Fruit fly (Drosophila melanogaster) whole organism, prepupa: ENCODE results near the gene dlt.

ENCODE experiments used
- Blimp-1 ChIP-seq: fragments of 200-800 bp; sonication (Bioruptor generic); optimal IDR thresholded peaks from 3 replicates; lab custom pipeline; 2017; ENCODE audit warnings: missing biosample characterization, missing genetic modification characterization, mild to moderate bottlenecking, moderate library complexity, missing genetic modification reagents
- CG10631 ChIP-seq: fragments of 200-800 bp; sonication (Bioruptor generic); optimal IDR thresholded peaks from 2 replicates; lab custom pipeline; 2016; ENCODE audit warnings: missing biosample characterization, missing genetic modification characterization
- CG10669 ChIP-seq: fragments of 200-800 bp; sonication (Bioruptor generic); optimal IDR thresholded peaks from 3 replicates; lab custom pipeline; 2018; ENCODE audit warnings: missing biosample characterization, mild to moderate bottlenecking, missing genetic modification characterization, moderate library complexity
- CG11294 ChIP-seq: fragments of 200-800 bp; sonication (Bioruptor generic); IDR thresholded peaks from 2 replicates; pipeline ENCODE4 v1.3.6; 2022; ENCODE audit warnings: missing biosample characterization, missing genetic modification characterization
- CG11902 ChIP-seq: fragments of 200-800 bp; sonication (Bioruptor generic); optimal IDR thresholded peaks from 3 replicates; lab custom pipeline; 2016; ENCODE audit warnings: missing biosample characterization, missing genetic modification characterization
- CG15336 ChIP-seq: fragments of 200-800 bp; sonication (Bioruptor generic); IDR thresholded peaks from 2 replicates; pipeline ENCODE4 v1.3.6; 2022; ENCODE audit warnings: missing biosample characterization, missing genetic modification characterization
- CG1621 ChIP-seq: fragments of 200-800 bp; sonication (Bioruptor generic); optimal IDR thresholded peaks from 3 replicates; lab custom pipeline; 2018; ENCODE audit warnings: missing biosample characterization, mild to moderate bottlenecking, missing genetic modification characterization
- CG16779 ChIP-seq: fragments of 200-800 bp; sonication (Bioruptor generic); optimal IDR thresholded peaks from 3 replicates; lab custom pipeline; 2017; ENCODE audit warnings: missing biosample characterization, mild to moderate bottlenecking, missing genetic modification characterization
- CG3032 ChIP-seq: fragments of 200-800 bp; optimal IDR thresholded peaks from 2 replicates; lab custom pipeline; 2019; ENCODE audit warnings: missing biosample characterization, mild to moderate bottlenecking, missing genetic modification characterization, moderate library complexity
- CG34406 ChIP-seq: fragments of 200-800 bp; sonication (Bioruptor generic); optimal IDR thresholded peaks from 3 replicates; lab custom pipeline; 2016; ENCODE audit warnings: missing biosample characterization, missing genetic modification characterization
- CG3919 ChIP-seq: fragments of 200-800 bp; sonication (Bioruptor generic); optimal IDR thresholded peaks from 3 replicates; lab custom pipeline; 2016; ENCODE audit warnings: missing biosample characterization, missing genetic modification characterization
- CG4318 ChIP-seq: fragments of 200-800 bp; sonication (Bioruptor generic); optimal IDR thresholded peaks from 3 replicates; lab custom pipeline; 2017; ENCODE audit warnings: missing biosample characterization, mild to moderate bottlenecking, missing genetic modification characterization
- CG6163 ChIP-seq: fragments of 200-800 bp; sonication (Bioruptor generic); IDR thresholded peaks from 3 replicates; pipeline ENCODE4 v1.3.6; 2022; ENCODE audit warnings: missing biosample characterization, missing genetic modification characterization
- CG6276 ChIP-seq: fragments of 200-800 bp; sonication (Bioruptor generic); optimal IDR thresholded peaks from 2 replicates; lab custom pipeline; 2017; ENCODE audit warnings: missing biosample characterization, mild to moderate bottlenecking, missing genetic modification characterization
- CG6792 ChIP-seq: fragments of 200-800 bp; sonication (Bioruptor generic); optimal IDR thresholded peaks from 3 replicates; lab custom pipeline; 2016; ENCODE audit warnings: missing biosample characterization, missing genetic modification characterization
- CG6808 ChIP-seq: fragments of 200-800 bp; sonication (Bioruptor generic); optimal IDR thresholded peaks from 3 replicates; lab custom pipeline; 2017; ENCODE audit warnings: missing biosample characterization, missing genetic modification characterization, mild to moderate bottlenecking, moderate library complexity, missing genetic modification reagents
- CG6854 ChIP-seq: fragments of 200-800 bp; sonication (Bioruptor generic); optimal IDR thresholded peaks from 2 replicates; lab custom pipeline; 2017; ENCODE audit warnings: missing biosample characterization, mild to moderate bottlenecking, missing genetic modification characterization
- CG7368 ChIP-seq: fragments of 200-800 bp; sonication (Bioruptor generic); optimal IDR thresholded peaks from 3 replicates; lab custom pipeline; 2016; ENCODE audit warnings: missing biosample characterization, missing genetic modification characterization
- CG8119 ChIP-seq: fragments of 200-800 bp; sonication (Bioruptor generic); IDR thresholded peaks from 3 replicates; pipeline ENCODE4 v1.3.6; 2022; ENCODE audit warnings: missing biosample characterization, missing genetic modification characterization
- CG8319 ChIP-seq: fragments of 200-800 bp; sonication (Bioruptor generic); optimal IDR thresholded peaks from 3 replicates; lab custom pipeline; 2016; ENCODE audit warnings: missing biosample characterization, missing genetic modification characterization
- CG9139 ChIP-seq: fragments of 200-800 bp; sonication (Bioruptor generic); optimal IDR thresholded peaks from 3 replicates; lab custom pipeline; 2017; ENCODE audit warnings: missing biosample characterization, mild to moderate bottlenecking, missing genetic modification characterization
- Eip75B ChIP-seq: fragments of 200-800 bp; sonication (Bioruptor generic); optimal IDR thresholded peaks from 3 replicates; lab custom pipeline; 2016; ENCODE audit warnings: missing biosample characterization, missing genetic modification characterization
- Eip93F ChIP-seq: fragments of 200-800 bp; sonication (Bioruptor generic); optimal IDR thresholded peaks from 2 replicates; lab custom pipeline; 2016; ENCODE audit warnings: missing biosample characterization, mild to moderate bottlenecking, missing genetic modification characterization
- Ets21C ChIP-seq: fragments of 200-800 bp; sonication (Bioruptor generic); optimal IDR thresholded peaks from 3 replicates; lab custom pipeline; 2016; ENCODE audit warnings: missing biosample characterization, missing genetic modification characterization
- Ets96B ChIP-seq: fragments of 200-800 bp; optimal IDR thresholded peaks from 2 replicates; lab custom pipeline; 2019; ENCODE audit warnings: missing biosample characterization, mild to moderate bottlenecking, missing genetic modification characterization, moderate library complexity
- Gug ChIP-seq: fragments of 200-800 bp; sonication (Bioruptor generic); IDR thresholded peaks from 2 replicates; pipeline ENCODE4 v1.3.6; 2022; ENCODE audit warnings: missing biosample characterization, missing genetic modification characterization
- Hr38 ChIP-seq: sonication (Bioruptor generic); optimal IDR thresholded peaks from 2 replicates; lab custom pipeline; 2016; ENCODE audit warnings: missing biosample characterization, missing genetic modification characterization
- Hr39 ChIP-seq: fragments of 200-800 bp; sonication (Bioruptor generic); optimal IDR thresholded peaks from 2 replicates; lab custom pipeline; 2016; ENCODE audit warnings: missing biosample characterization, missing genetic modification characterization
- Lpt ChIP-seq: fragments of 200-800 bp; sonication (Bioruptor generic); optimal IDR thresholded peaks from 3 replicates; lab custom pipeline; 2016; ENCODE audit warnings: missing biosample characterization, missing genetic modification characterization
- Met ChIP-seq: fragments of 200-800 bp; sonication (Bioruptor generic); optimal IDR thresholded peaks from 3 replicates; lab custom pipeline; 2016; ENCODE audit warnings: missing biosample characterization, missing genetic modification characterization
- OdsH ChIP-seq: fragments of 200-800 bp; sonication (Bioruptor generic); optimal IDR thresholded peaks from 3 replicates; lab custom pipeline; 2016; ENCODE audit warnings: missing biosample characterization, missing genetic modification characterization
- Smox ChIP-seq: fragments of 200-800 bp; sonication (Bioruptor generic); optimal IDR thresholded peaks from 3 replicates; lab custom pipeline; 2016; ENCODE audit warnings: missing biosample characterization, missing genetic modification characterization
- Sox102F ChIP-seq: fragments of 200-800 bp; sonication (Bioruptor generic); optimal IDR thresholded peaks from 2 replicates; lab custom pipeline; 2016; ENCODE audit warnings: missing biosample characterization, mild to moderate bottlenecking, missing genetic modification characterization
- achi ChIP-seq: fragments of 200-800 bp; sonication (Bioruptor generic); optimal IDR thresholded peaks from 3 replicates; lab custom pipeline; 2016; ENCODE audit warnings: missing biosample characterization, missing genetic modification characterization
- cyc ChIP-seq: fragments of 200-800 bp; sonication (Bioruptor generic); optimal IDR thresholded peaks from 3 replicates; lab custom pipeline; 2016; ENCODE audit warnings: missing biosample characterization, missing genetic modification characterization
- dac ChIP-seq: fragments of 200-800 bp; sonication (Bioruptor generic); optimal IDR thresholded peaks from 2 replicates; lab custom pipeline; 2017; ENCODE audit warnings: missing biosample characterization, mild to moderate bottlenecking, missing genetic modification characterization
- dsx ChIP-seq: fragments of 200-800 bp; optimal IDR thresholded peaks from 3 replicates; lab custom pipeline; 2019; ENCODE audit warnings: missing biosample characterization, mild to moderate bottlenecking, missing genetic modification characterization, moderate library complexity; ENCODE audit not compliant: poor library complexity, severe bottlenecking
- eg ChIP-seq: fragments of 200-800 bp; sonication (Bioruptor generic); IDR thresholded peaks from 3 replicates; pipeline ENCODE4 v1.3.6; 2022; ENCODE audit warnings: missing biosample characterization, missing genetic modification characterization
- esn ChIP-seq: fragments of 200-800 bp; sonication (Bioruptor generic); optimal IDR thresholded peaks from 2 replicates; lab custom pipeline; 2016; ENCODE audit warnings: missing biosample characterization, mild to moderate bottlenecking, missing genetic modification characterization, moderate library complexity
- fd59A ChIP-seq: fragments of 200-800 bp; sonication (Bioruptor generic); optimal IDR thresholded peaks from 2 replicates; lab custom pipeline; 2017; ENCODE audit warnings: missing biosample characterization, mild to moderate bottlenecking, missing genetic modification characterization, missing genetic modification reagents
- fd85E ChIP-seq: fragments of 200-800 bp; sonication (Bioruptor generic); optimal IDR thresholded peaks from 3 replicates; lab custom pipeline; 2016; ENCODE audit warnings: missing biosample characterization, missing genetic modification characterization
- fkh ChIP-seq: fragments of 200-800 bp; sonication (Bioruptor generic); optimal IDR thresholded peaks from 3 replicates; lab custom pipeline; 2017; ENCODE audit warnings: missing biosample characterization, mild to moderate bottlenecking, missing genetic modification characterization, moderate library complexity
- lz ChIP-seq: fragments of 200-800 bp; sonication (Bioruptor generic); optimal IDR thresholded peaks from 3 replicates; lab custom pipeline; 2016; ENCODE audit warnings: missing biosample characterization, missing genetic modification characterization
- net ChIP-seq: fragments of 200-800 bp; sonication (Bioruptor generic); optimal IDR thresholded peaks from 3 replicates; lab custom pipeline; 2016; ENCODE audit warnings: missing biosample characterization, missing genetic modification characterization
- salr ChIP-seq, 2 experiments: fragments of 200-800 bp; sonication (Bioruptor generic); optimal IDR thresholded peaks; 3 replicates each; lab custom pipeline; 2016 to 2018; ENCODE audit warnings: missing biosample characterization in 2 of 2, missing genetic modification characterization in 2 of 2, mild to moderate bottlenecking in 1 of 2
- spab ChIP-seq: fragments of 200-800 bp; sonication (Bioruptor generic); optimal IDR thresholded peaks from 2 replicates; lab custom pipeline; 2017; ENCODE audit warnings: missing biosample characterization, mild to moderate bottlenecking, missing genetic modification characterization, missing genetic modification reagents
- ss ChIP-seq, 2 experiments: fragments of 200-800 bp; sonication (Bioruptor generic); optimal IDR thresholded peaks; 2 replicates in 1 of 2; 3 replicates in 1 of 2; lab custom pipeline; 2017 to 2018; ENCODE audit warnings: mild to moderate bottlenecking in 2 of 2, missing biosample characterization in 2 of 2, missing genetic modification characterization in 2 of 2, moderate library complexity in 1 of 2
- svp ChIP-seq: fragments of 200-800 bp; sonication (Bioruptor generic); peaks from one replicate; lab custom pipeline; 2016; ENCODE audit warnings: missing biosample characterization, missing genetic modification characterization
- vri ChIP-seq: fragments of 200-800 bp; sonication (Bioruptor generic); optimal IDR thresholded peaks from 3 replicates; lab custom pipeline; 2016; ENCODE audit warnings: missing biosample characterization, mild to moderate bottlenecking, missing genetic modification characterization

The dlt gene

DNA sequence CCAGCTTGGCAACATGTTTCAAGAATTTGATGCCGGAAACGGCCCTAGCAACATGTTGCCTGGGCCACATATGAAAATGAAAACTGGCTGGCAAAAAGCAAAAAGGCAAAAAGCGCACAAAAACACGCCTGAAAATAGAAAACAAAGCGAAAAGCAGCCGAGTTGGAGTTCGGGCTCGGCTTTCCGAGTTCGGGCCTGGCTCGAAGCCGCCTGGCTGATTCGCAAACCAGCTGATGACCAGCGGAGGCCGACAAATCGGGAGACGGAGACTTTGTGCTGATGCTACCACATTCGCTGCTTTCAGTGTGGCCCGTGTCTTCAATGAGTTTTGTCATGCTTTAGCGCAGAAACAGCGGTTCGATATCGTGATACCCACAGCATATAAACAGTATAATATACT lies 15.2 kb upstream of the dlt start, which contains the start of gene GV1 (continued):
- TF ChIP-seq CG3032 (tag; lab: Kevin White, UChicago): peak; percentile 59
- TF ChIP-seq lz (GFP tag; lab: Kevin White, UChicago): no peak
- peak; percentile 42 for TF ChIP-seq vri
- TF ChIP-seq CG11902 (GFP tag; lab: Kevin White, UChicago): no peak
- peak; percentile 51 for TF ChIP-seq CG3919 (GFP tag; lab: Kevin White, UChicago)
- peak; percentile 50 for TF ChIP-seq Eip75B
- no peak for TF ChIP-seq svp
- no peak for TF ChIP-seq fkh
- peak; percentile 97 for TF ChIP-seq CG9139 (GFP tag; lab: Kevin White, UChicago)
- TF ChIP-seq fd59A (GFP tag; lab: Kevin White, UChicago): peak; percentile 53
- TF ChIP-seq CG34406 (GFP tag; lab: Kevin White, UChicago): peak; percentile 36
- TF ChIP-seq CG6792 (GFP tag; lab: Kevin White, UChicago): peak; percentile 24
- peak; percentile 39; the same call in 1 of the 2 replicates for TF ChIP-seq CG11294 (GFP tag; lab: Robert Waterston, UW)
- TF ChIP-seq Sox102F: peak; percentile 37
- TF ChIP-seq Hr38: no peak
- no peak for TF ChIP-seq Ets21C (GFP tag; lab: Kevin White, UChicago)
- no peak for TF ChIP-seq OdsH (GFP tag; lab: Kevin White, UChicago)
- TF ChIP-seq CG7368: no peak
- peak; percentile 83 for TF ChIP-seq Ets96B (tag; lab: Kevin White, UChicago)
- TF ChIP-seq Blimp-1 (GFP tag; lab: Kevin White, UChicago): peak; percentile 82
- TF ChIP-seq CG6163 (GFP tag; lab: Robert Waterston, UW): peak; percentile 90
- TF ChIP-seq Eip93F (GFP tag; lab: Kevin White, UChicago): peak; percentile 14
- 0 out of 2 replicates have a peak, but pooled peaks have one; percentile 20 for TF ChIP-seq Gug
- TF ChIP-seq esn (GFP tag; lab: Kevin White, UChicago): peak; percentile 30
- TF ChIP-seq CG10669 (GFP tag; lab: Kevin White, UChicago): peak; percentile 81
- no peak for TF ChIP-seq CG10631 (GFP tag; lab: Kevin White, UChicago)
- peak; percentile 90 for TF ChIP-seq CG16779
- peak; percentile 89 for TF ChIP-seq CG1621
- TF ChIP-seq Lpt (GFP tag; lab: Kevin White, UChicago): peak; percentile 57
- TF ChIP-seq CG8319 (GFP tag; lab: Kevin White, UChicago): no peak
- TF ChIP-seq cyc (GFP tag; lab: Kevin White, UChicago): no peak
- peak; percentile 87 for TF ChIP-seq dsx
- TF ChIP-seq Smox (GFP tag; lab: Kevin White, UChicago): no peak
- TF ChIP-seq Hr39: no peak
- peak in 1 of 2 experiments; percentile 52 for TF ChIP-seq salr (GFP tag; optimal IDR thresholded peaks at IDR 0.05; lab: Kevin White, UChicago)
- TF ChIP-seq, all 60 proteins: peak for 37

DNA sequence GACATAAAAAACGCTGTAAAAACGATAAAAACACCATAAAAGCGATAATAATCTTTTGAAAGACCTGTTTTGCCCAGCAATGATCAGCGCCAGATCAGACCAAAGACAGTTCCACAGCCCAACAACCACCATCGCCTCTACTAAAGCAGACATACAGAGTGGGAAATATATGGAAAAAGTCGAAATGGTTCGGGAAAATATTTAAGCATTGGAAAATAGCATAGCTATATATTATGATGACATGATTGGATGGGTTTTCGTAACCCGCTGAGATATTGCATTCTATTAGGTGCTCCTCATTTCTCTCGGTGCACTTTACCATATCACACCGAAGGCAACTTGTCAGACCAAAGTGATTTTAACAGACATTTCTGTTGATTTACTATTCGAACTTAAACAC lies 13.5 kb upstream of the dlt start:
- no peak for TF ChIP-seq CG10669 (GFP tag; lab: Kevin White, UChicago)
- no peak for TF ChIP-seq Smox (GFP tag; lab: Kevin White, UChicago)
- no peak for TF ChIP-seq CG6854 (GFP tag; lab: Kevin White, UChicago)
- TF ChIP-seq Hr39: peak; percentile 78
- TF ChIP-seq Gug: peak; percentile 84
- no peak for TF ChIP-seq CG6808 (GFP tag; lab: Kevin White, UChicago)
- TF ChIP-seq esn (GFP tag; lab: Kevin White, UChicago): peak; percentile 79
- peak; percentile 84 for TF ChIP-seq net (GFP tag; lab: Kevin White, UChicago)
- TF ChIP-seq Hr38: no peak
- TF ChIP-seq Ets96B (tag; lab: Kevin White, UChicago): peak; percentile 86
- TF ChIP-seq CG4318 (GFP tag; lab: Kevin White, UChicago): no peak
- peak; percentile 95 for TF ChIP-seq eg (GFP tag; lab: Robert Waterston, UW)
- TF ChIP-seq dac (GFP tag; lab: Kevin White, UChicago): peak; percentile 28
- no peak for TF ChIP-seq Met (GFP tag; lab: Kevin White, UChicago)
- peak; percentile 84 for TF ChIP-seq Eip75B
- TF ChIP-seq CG6276 (GFP tag; lab: Kevin White, UChicago): no peak
- TF ChIP-seq cyc (GFP tag; lab: Kevin White, UChicago): peak; percentile 68
- peak; percentile 75 for TF ChIP-seq CG8319 (GFP tag; lab: Kevin White, UChicago)
- peak; percentile 82 to 85 for TF ChIP-seq ss (GFP tag; optimal IDR thresholded peaks at IDR 0.05; lab: Kevin White, UChicago)
- no peak for TF ChIP-seq fd85E (GFP tag; lab: Kevin White, UChicago)
- no peak for TF ChIP-seq CG9139 (GFP tag; lab: Kevin White, UChicago)
- TF ChIP-seq svp: no peak
- TF ChIP-seq lz (GFP tag; lab: Kevin White, UChicago): peak; percentile 62
- TF ChIP-seq spab (GFP tag; lab: Kevin White, UChicago): peak; percentile 82
- no peak for TF ChIP-seq CG10631 (GFP tag; lab: Kevin White, UChicago)
- peak; percentile 86 for TF ChIP-seq CG8119
- peak; percentile 90 for TF ChIP-seq CG15336 (GFP tag; lab: Robert Waterston, UW)
- TF ChIP-seq achi: peak; percentile 85
- TF ChIP-seq vri: no peak
- TF ChIP-seq CG1621: peak; percentile 85
